Fruit fly (Drosophila melanogaster) whole organism, embryonic: ENCODE measurements around the gene CG10984.

Experiments used
- Bdp1 ChIP-seq: fragments of 200-800 bp; sonication (Bioruptor generic); optimal IDR thresholded peaks from 3 replicates; lab custom pipeline; 2016; ENCODE audit warnings: missing biosample characterization, missing genetic modification characterization
- CG10267 ChIP-seq: fragments of 200-800 bp; sonication (Bioruptor generic); optimal IDR thresholded peaks from 2 replicates; lab custom pipeline; 2018; ENCODE audit warnings: missing biosample characterization, mild to moderate bottlenecking, missing genetic modification characterization, moderate library complexity
- CG10959 ChIP-seq: fragments of 200-800 bp; sonication (Bioruptor generic); IDR thresholded peaks from 2 replicates; pipeline ENCODE4 v1.3.6; 2022; ENCODE audit warnings: missing biosample characterization, missing genetic modification characterization
- CG10979 ChIP-seq: fragments of 200-800 bp; sonication (Bioruptor generic); optimal IDR thresholded peaks from 2 replicates; lab custom pipeline; 2018; ENCODE audit warnings: missing biosample characterization, mild to moderate bottlenecking, missing genetic modification characterization, moderate library complexity
- CG11085 ChIP-seq: fragments of 200-800 bp; sonication (Bioruptor generic); IDR thresholded peaks from 2 replicates; pipeline ENCODE4 v1.3.6; 2022; ENCODE audit warnings: missing biosample characterization, missing genetic modification characterization
- CG11504 ChIP-seq: fragments of 200-800 bp; sonication (Bioruptor generic); optimal IDR thresholded peaks from 3 replicates; lab custom pipeline; 2019; ENCODE audit warnings: missing biosample characterization, mild to moderate bottlenecking, missing genetic modification characterization, moderate library complexity
- CG12155 ChIP-seq: fragments of 200-800 bp; sonication (Bioruptor generic); optimal IDR thresholded peaks from 3 replicates; lab custom pipeline; 2016; ENCODE audit warnings: missing biosample characterization, missing genetic modification characterization
- CG12236 ChIP-seq: fragments of 200-800 bp; sonication (Bioruptor generic); optimal IDR thresholded peaks from 2 replicates; lab custom pipeline; 2016; ENCODE audit warnings: missing biosample characterization, missing genetic modification characterization
- CG12744 ChIP-seq: fragments of 200-800 bp; sonication (Bioruptor generic); optimal IDR thresholded peaks from 2 replicates; lab custom pipeline; 2016; ENCODE audit warnings: missing biosample characterization, missing genetic modification characterization
- CG1602 ChIP-seq: fragments of 200-800 bp; sonication (Bioruptor generic); optimal IDR thresholded peaks from 3 replicates; lab custom pipeline; 2016; ENCODE audit warnings: missing biosample characterization, missing genetic modification characterization
- CG16779 ChIP-seq: fragments of 200-800 bp; sonication (Bioruptor generic); IDR thresholded peaks from 2 replicates; pipeline ENCODE4 v1.3.6; 2022; ENCODE audit warnings: missing biosample characterization, missing genetic modification characterization
- CG17361 ChIP-seq: fragments of 200-800 bp; sonication (Bioruptor generic); IDR thresholded peaks from 3 replicates; pipeline ENCODE4 v1.3.6; 2022; ENCODE audit warnings: missing biosample characterization, missing genetic modification characterization
- CG18476 ChIP-seq: fragments of 200-800 bp; sonication (Bioruptor generic); optimal IDR thresholded peaks from 2 replicates; lab custom pipeline; 2016; ENCODE audit warnings: missing biosample characterization, mild to moderate bottlenecking, missing genetic modification characterization
- CG2129 ChIP-seq: fragments of 200-800 bp; sonication (Bioruptor generic); IDR thresholded peaks from 2 replicates; pipeline ENCODE4 v1.3.6; 2022; ENCODE audit warnings: missing biosample characterization, missing genetic modification characterization; ENCODE audit not compliant: partially characterized antibody
- CG2199 ChIP-seq: fragments of 200-800 bp; sonication (Bioruptor generic); IDR thresholded peaks from 3 replicates; pipeline ENCODE4 v1.3.6; 2022; ENCODE audit warnings: missing biosample characterization, missing genetic modification characterization
- CG3065 ChIP-seq: fragments of 200-800 bp; sonication (Bioruptor generic); optimal IDR thresholded peaks from 2 replicates; lab custom pipeline; 2016; ENCODE audit warnings: missing biosample characterization, missing genetic modification characterization
- CG42726 ChIP-seq: fragments of 200-800 bp; sonication (Bioruptor generic); IDR thresholded peaks from 2 replicates; pipeline ENCODE4 v1.3.6; 2022; ENCODE audit warnings: missing biosample characterization, missing genetic modification characterization; ENCODE audit not compliant: partially characterized antibody
- CG4404 ChIP-seq: fragments of 200-800 bp; sonication (Bioruptor generic); IDR thresholded peaks from 2 replicates; pipeline ENCODE4 v1.3.6; 2022; ENCODE audit warnings: missing biosample characterization, missing genetic modification characterization
- CG6765 ChIP-seq: fragments of 200-800 bp; sonication (Bioruptor generic); optimal IDR thresholded peaks from 3 replicates; lab custom pipeline; 2017; ENCODE audit warnings: missing biosample characterization, mild to moderate bottlenecking, missing genetic modification characterization
- CG7271 ChIP-seq: fragments of 200-800 bp; sonication (Bioruptor generic); optimal IDR thresholded peaks from 2 replicates; lab custom pipeline; 2018; ENCODE audit warnings: missing biosample characterization, mild to moderate bottlenecking, missing genetic modification characterization, moderate library complexity
- CG7928 ChIP-seq: fragments of 200-800 bp; sonication (Bioruptor generic); optimal IDR thresholded peaks from 2 replicates; lab custom pipeline; 2017; ENCODE audit warnings: missing biosample characterization, mild to moderate bottlenecking, missing genetic modification characterization
- CG8290 ChIP-seq, 3 experiments: fragments of 200-800 bp; sonication (Bioruptor generic); optimal IDR thresholded peaks; 2 replicates each; lab custom pipeline; 2016 to 2019; ENCODE audit warnings: missing biosample characterization in 3 of 3, missing genetic modification characterization in 3 of 3, mild to moderate bottlenecking in 2 of 3, moderate library complexity in 1 of 3
- CG9437 ChIP-seq: fragments of 200-800 bp; sonication (Bioruptor generic); optimal IDR thresholded peaks from 2 replicates; lab custom pipeline; 2018; ENCODE audit warnings: missing biosample characterization, mild to moderate bottlenecking, missing genetic modification characterization
- CTCF ChIP-seq: fragments of 200-800 bp; sonication (Bioruptor generic); optimal IDR thresholded peaks from 2 replicates; lab custom pipeline; 2017; ENCODE audit warnings: missing biosample characterization, mild to moderate bottlenecking, missing genetic modification characterization, moderate library complexity
- Dad ChIP-seq: fragments of 200-800 bp; sonication (Bioruptor generic); optimal IDR thresholded peaks from 3 replicates; lab custom pipeline; 2016; ENCODE audit warnings: missing biosample characterization, missing genetic modification characterization
- Dll ChIP-seq: fragments of 200-800 bp; sonication (Bioruptor generic); IDR thresholded peaks from 4 replicates; pipeline ENCODE4 v1.3.6; 2022; ENCODE audit warnings: missing biosample characterization, missing genetic modification characterization; ENCODE audit not compliant: partially characterized antibody
- Drgx ChIP-seq: fragments of 200-800 bp; sonication (Bioruptor generic); IDR thresholded peaks from 2 replicates; pipeline ENCODE4 v1.3.6; 2022; ENCODE audit warnings: missing biosample characterization, missing genetic modification characterization
- H2.0 ChIP-seq: fragments of 200-800 bp; sonication (Bioruptor generic); IDR thresholded peaks from 2 replicates; pipeline ENCODE4 v1.3.6; 2022; ENCODE audit warnings: missing biosample characterization, missing genetic modification characterization
- MESR4 ChIP-seq: fragments of 200-800 bp; sonication (Bioruptor generic); optimal IDR thresholded peaks from 2 replicates; lab custom pipeline; 2018; ENCODE audit warnings: missing biosample characterization, mild to moderate bottlenecking, missing genetic modification characterization, moderate library complexity
- Med ChIP-seq: fragments of 200-800 bp; sonication (Bioruptor generic); peaks from one replicate; lab custom pipeline; 2016; ENCODE audit warnings: missing biosample characterization, missing genetic modification characterization, mild to moderate bottlenecking, inconsistent platforms, moderate library complexity
- Meics ChIP-seq: fragments of 200-800 bp; sonication (Bioruptor generic); optimal IDR thresholded peaks from 2 replicates; lab custom pipeline; 2017; ENCODE audit warnings: missing biosample characterization, mild to moderate bottlenecking, missing genetic modification characterization
- NfI ChIP-seq: fragments of 200-800 bp; sonication (Bioruptor generic); optimal IDR thresholded peaks from 3 replicates; lab custom pipeline; 2018; ENCODE audit warnings: missing biosample characterization, mild to moderate bottlenecking, missing genetic modification characterization, moderate library complexity
- Opbp ChIP-seq: fragments of 200-800 bp; sonication (Bioruptor generic); IDR thresholded peaks from 3 replicates; pipeline ENCODE4 v1.3.6; 2022; ENCODE audit warnings: missing biosample characterization, missing genetic modification characterization; ENCODE audit not compliant: partially characterized antibody
- Poxn ChIP-seq: fragments of 200-800 bp; sonication (Bioruptor generic); IDR thresholded peaks from 2 replicates; pipeline ENCODE4 v1.3.6; 2022; ENCODE audit warnings: missing biosample characterization, missing genetic modification characterization
- Sin3A ChIP-seq: fragments of >200 bp; optimal IDR thresholded peaks from 2 replicates; lab custom pipeline; 2018
- ab ChIP-seq: fragments of 200-800 bp; sonication (Bioruptor generic); optimal IDR thresholded peaks from 2 replicates; lab custom pipeline; 2016; ENCODE audit warnings: missing biosample characterization, missing genetic modification characterization
- ac ChIP-seq: fragments of 200-800 bp; sonication (Bioruptor generic); optimal IDR thresholded peaks from 3 replicates; lab custom pipeline; 2017; ENCODE audit warnings: missing biosample characterization, mild to moderate bottlenecking, missing genetic modification characterization
- bbx ChIP-seq: fragments of 200-800 bp; sonication (Bioruptor generic); IDR thresholded peaks from 2 replicates; pipeline ENCODE4 v1.3.6; 2022; ENCODE audit warnings: missing biosample characterization, missing genetic modification characterization; ENCODE audit not compliant: partially characterized antibody
- br ChIP-seq: fragments of >200 bp; optimal IDR thresholded peaks from 2 replicates; lab custom pipeline; 2017
- crc ChIP-seq: fragments of 200-800 bp; sonication (Bioruptor generic); optimal IDR thresholded peaks from 2 replicates; lab custom pipeline; 2016; ENCODE audit warnings: missing biosample characterization, missing genetic modification characterization
- hb ChIP-seq: fragments of 200-800 bp; sonication (Bioruptor generic); IDR thresholded peaks from 3 replicates; pipeline ENCODE4 v1.3.6; 2022; ENCODE audit warnings: missing biosample characterization, missing genetic modification characterization; ENCODE audit not compliant: partially characterized antibody
- lbe ChIP-seq: fragments of 200-800 bp; sonication (Bioruptor generic); optimal IDR thresholded peaks from 2 replicates; lab custom pipeline; 2016; ENCODE audit warnings: missing biosample characterization, mild to moderate bottlenecking, missing genetic modification characterization
- lilli ChIP-seq: fragments of 200-800 bp; sonication (Bioruptor generic); optimal IDR thresholded peaks from 3 replicates; lab custom pipeline; 2016; ENCODE audit warnings: missing biosample characterization, missing genetic modification characterization
- pho ChIP-seq: fragments of 200-800 bp; sonication (Bioruptor generic); optimal IDR thresholded peaks from 2 replicates; lab custom pipeline; 2016; ENCODE audit warnings: missing biosample characterization, missing genetic modification characterization
- pita ChIP-seq: fragments of 200-800 bp; sonication (Bioruptor generic); optimal IDR thresholded peaks from 2 replicates; lab custom pipeline; 2017; ENCODE audit warnings: missing biosample characterization, mild to moderate bottlenecking, missing genetic modification characterization
- prd ChIP-seq, 3 experiments: fragments of >200 bp in 2 of 3; fragments of 200-800 bp in 1 of 3; sonication (Bioruptor generic) in 1 of 3; optimal IDR thresholded peaks in 2 of 3; IDR thresholded peaks in 1 of 3; 2 replicates in 2 of 3; 3 replicates in 1 of 3; pipeline versions ENCODE4 v1.3.6 to Lab custom; 2017 to 2022; ENCODE audit warnings: missing biosample characterization in 1 of 3, missing genetic modification characterization in 1 of 3
- ranshi ChIP-seq: fragments of 200-800 bp; sonication (Bioruptor generic); IDR thresholded peaks from 2 replicates; pipeline ENCODE4 v1.3.6; 2022; ENCODE audit warnings: missing biosample characterization, missing genetic modification characterization
- sim ChIP-seq: fragments of 200-800 bp; sonication (Bioruptor generic); IDR thresholded peaks from 2 replicates; pipeline ENCODE4 v1.3.6; 2022; ENCODE audit warnings: missing biosample characterization, missing genetic modification characterization
- sisA ChIP-seq: fragments of 200-800 bp; sonication (Bioruptor generic); IDR thresholded peaks from 2 replicates; pipeline ENCODE4 v1.3.6; 2022; ENCODE audit warnings: missing biosample characterization, missing genetic modification characterization
- sr ChIP-seq: fragments of 200-800 bp; sonication (Bioruptor generic); IDR thresholded peaks from 3 replicates; pipeline ENCODE4 v1.3.6; 2022; ENCODE audit warnings: missing biosample characterization, missing genetic modification characterization
- twi ChIP-seq: fragments of 200-800 bp; optimal IDR thresholded peaks from 2 replicates; lab custom pipeline; 2019; ENCODE audit warnings: missing biosample characterization, mild to moderate bottlenecking, missing genetic modification characterization, moderate library complexity
- unpg ChIP-seq: fragments of 200-800 bp; sonication (Bioruptor generic); optimal IDR thresholded peaks from 3 replicates; lab custom pipeline; 2018; ENCODE audit warnings: missing biosample characterization, mild to moderate bottlenecking, missing genetic modification characterization, moderate library complexity

The CG10984 gene

dm6 chr3L:12732742-12733141, 17.2 kb upstream of the CG10984 start (continued):
- TF ChIP-seq CG4404 (no peak), Poxn (no peak), CG42726 (GFP tag; lab: Robert Waterston, UW) (0 out of 2 replicates have a peak, but pooled peaks have one; percentile 40), crc (GFP tag; lab: Kevin White, UChicago) (no peak), hb (peak; percentile 13; the same call in 1 of the 3 replicates), CG16779 (GFP tag; lab: Robert Waterston, UW) (no peak), bbx (GFP tag; lab: Robert Waterston, UW) (peak; percentile 72; the same call in 1 of the 2 replicates), CG7271 (tag; lab: Kevin White, UChicago) (no peak), sim (GFP tag; lab: Robert Waterston, UW) (no peak), unpg (no peak), br (lab: Kevin White, UChicago) (no peak), CG7928 (GFP tag; lab: Kevin White, UChicago) (no peak), CG10959 (GFP tag; lab: Robert Waterston, UW) (no peak), CG6765 (GFP tag; lab: Kevin White, UChicago) (no peak), CTCF (GFP tag; lab: Kevin White, UChicago) (no peak), CG8290 (GFP tag; optimal IDR thresholded peaks at IDR 0.05; lab: Kevin White, UChicago) (no peak), CG8290 (tag; optimal IDR thresholded peaks at IDR 0.05; lab: Kevin White, UChicago) (no peak), H2.0 (no peak), pho (no peak), CG10267 (peak; percentile 4), Bdp1 (no peak), Sin3A (lab: Kevin White, UChicago) (no peak), CG17361 (GFP tag; lab: Robert Waterston, UW) (peak; percentile 68; the same call in 2 of the 3 replicates), Drgx (GFP tag; lab: Robert Waterston, UW) (no peak), ac (GFP tag; lab: Kevin White, UChicago) (no peak), CG1602 (GFP tag; lab: Kevin White, UChicago) (no peak), ab (GFP tag; lab: Kevin White, UChicago) (no peak), ranshi (GFP tag; lab: Robert Waterston, UW) (no peak), Med (GFP tag; lab: Kevin White, UChicago) (peak; percentile 55), CG12155 (GFP tag; lab: Kevin White, UChicago) (no peak), sr (no peak), CG12744 (GFP tag; lab: Kevin White, UChicago) (no peak), prd (optimal IDR thresholded peaks at IDR 0.05; lab: Kevin White, UChicago) (no peak), prd (GFP tag; IDR thresholded peaks at IDR 0.05; lab: Robert Waterston, UW) (no peak), CG10979 (no peak), CG11504 (tag; lab: Kevin White, UChicago) (no peak), Meics (GFP tag; lab: Kevin White, UChicago) (no peak), twi (tag; lab: Kevin White, UChicago) (no peak), NfI (GFP tag; lab: Kevin White, UChicago) (no peak), pita (peak; percentile 52), CG9437 (no peak), sisA (GFP tag; lab: Robert Waterston, UW) (no peak), lilli (GFP tag; lab: Kevin White, UChicago) (no peak), MESR4 (no peak), Opbp (GFP tag; lab: Robert Waterston, UW) (peak; percentile 73; the same call in 1 of the 3 replicates), Dad (GFP tag; lab: Kevin White, UChicago) (no peak), CG18476 (GFP tag; lab: Kevin White, UChicago) (no peak), CG3065 (GFP tag; lab: Kevin White, UChicago) (no peak), CG2199 (GFP tag; lab: Robert Waterston, UW) (no peak), CG2129 (GFP tag; lab: Robert Waterston, UW) (no peak), CG12236 (no peak), lbe (no peak), Dll (GFP tag; lab: Robert Waterston, UW) (peak; percentile 68; the same call in 3 of the 4 replicates), CG11085 (GFP tag; lab: Robert Waterston, UW) (no peak)
